Fruit fly (Drosophila melanogaster): ENCODE data around the gene tomb.

DNA sequence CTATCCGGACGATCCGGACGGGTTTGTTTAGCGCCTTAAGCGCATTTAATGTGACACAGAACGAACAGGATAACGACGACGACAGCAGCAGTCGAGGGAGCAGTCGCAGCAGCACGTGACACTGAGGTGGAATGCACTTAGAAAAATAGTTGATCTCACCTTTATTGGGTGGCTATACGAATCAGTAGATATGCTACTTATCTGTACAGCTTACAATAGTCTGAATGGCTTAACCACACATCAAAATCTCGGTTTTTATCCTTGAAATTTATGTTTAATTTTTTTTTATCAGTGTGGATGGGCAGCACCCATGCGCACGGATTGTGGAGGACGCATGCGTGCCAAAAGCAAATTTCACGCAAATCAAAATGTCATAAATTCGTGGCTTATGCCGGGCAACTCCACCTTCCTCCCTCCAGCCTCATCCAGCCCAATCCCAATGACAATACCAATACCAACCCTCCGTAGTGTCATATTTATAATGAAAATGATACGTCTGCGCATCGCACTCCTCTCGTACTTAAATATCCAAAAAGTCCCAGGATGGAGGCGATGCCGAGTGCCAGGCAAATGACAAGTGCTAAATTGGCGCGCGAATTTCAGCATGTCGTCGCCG lies 28.6 kb downstream of the tomb start:
- no peak for TF ChIP-seq Myc (optimal IDR thresholded peaks at IDR 0.05)
- TF ChIP-seq h (optimal IDR thresholded peaks at IDR 0.05) = no peak

All from Kc167 (cell line).